Worm (Caenorhabditis elegans) whole organism, mixed stage, embryonic: Measurements from ENCODE around the gene T07E3.3.

ENCODE experiments used
- bed-3 ChIP-seq: fragments of 200-800 bp; sonication (Bioruptor generic); optimal IDR thresholded peaks from 3 replicates; lab custom pipeline; 2018; ENCODE audit warnings: mild to moderate bottlenecking, missing genetic modification characterization, moderate library complexity, missing compliant biosample characterization
- blmp-1 ChIP-seq: fragments of 150-350 bp; optimal IDR thresholded peaks from 2 replicates; lab custom pipeline; 2014; ENCODE audit warnings: missing biosample characterization, missing genetic modification characterization
- ceh-39 ChIP-seq: fragments of 150-350 bp; optimal IDR thresholded peaks from 2 replicates; lab custom pipeline; 2014; ENCODE audit warnings: missing biosample characterization, missing genetic modification characterization
- ceh-43 ChIP-seq: fragments of 200-800 bp; sonication (Bioruptor generic); optimal IDR thresholded peaks from 2 replicates; lab custom pipeline; 2018; ENCODE audit warnings: mild to moderate bottlenecking, missing genetic modification characterization, moderate library complexity, missing compliant biosample characterization
- ceh-83 ChIP-seq: fragments of 200-800 bp; sonication (Bioruptor generic); optimal IDR thresholded peaks from 2 replicates; lab custom pipeline; 2018; ENCODE audit warnings: mild to moderate bottlenecking, missing genetic modification characterization, missing compliant biosample characterization
- ces-1 ChIP-seq: fragments of 150-350 bp; optimal IDR thresholded peaks from 2 replicates; lab custom pipeline; 2014; ENCODE audit warnings: missing biosample characterization, missing genetic modification reagents, missing genetic modification characterization
- cnd-1 ChIP-seq: fragments of 200-800 bp; sonication (Bioruptor generic); optimal IDR thresholded peaks from 2 replicates; lab custom pipeline; 2018; ENCODE audit warnings: mild to moderate bottlenecking, missing genetic modification characterization, missing compliant biosample characterization
- drap-1 ChIP-seq: fragments of 200-800 bp; sonication (Bioruptor generic); optimal IDR thresholded peaks from 3 replicates; lab custom pipeline; 2018; ENCODE audit warnings: mild to moderate bottlenecking, missing genetic modification characterization, missing compliant biosample characterization
- elt-3 ChIP-seq: fragments of 150-350 bp; optimal IDR thresholded peaks from 2 replicates; lab custom pipeline; 2014; ENCODE audit warnings: missing biosample characterization, missing genetic modification characterization
- ham-2 ChIP-seq: fragments of 200-800 bp; sonication (Bioruptor generic); optimal IDR thresholded peaks from 2 replicates; lab custom pipeline; 2018; ENCODE audit warnings: mild to moderate bottlenecking, missing genetic modification characterization, missing compliant biosample characterization
- hlh-1 ChIP-seq: fragments of 150-350 bp; optimal IDR thresholded peaks from 2 replicates; lab custom pipeline; 2014; ENCODE audit warnings: missing biosample characterization, missing genetic modification reagents, missing genetic modification characterization
- lin-13 ChIP-seq: fragments of 150-350 bp; optimal IDR thresholded peaks from 2 replicates; lab custom pipeline; 2014; ENCODE audit warnings: missing biosample characterization, missing genetic modification characterization
- lsy-2 ChIP-seq: fragments of 150-350 bp; optimal IDR thresholded peaks from 2 replicates; lab custom pipeline; 2014; ENCODE audit warnings: missing biosample characterization, missing genetic modification characterization
- mep-1 ChIP-seq: fragments of 150-350 bp; optimal IDR thresholded peaks from 2 replicates; lab custom pipeline; 2017; ENCODE audit warnings: missing biosample characterization, missing genetic modification reagents, missing genetic modification characterization, inconsistent platforms
- mls-2 ChIP-seq: sonication (generic microtip); optimal IDR thresholded peaks from 2 replicates; lab custom pipeline; 2016; ENCODE audit warnings: mild to moderate bottlenecking, missing genetic modification characterization, moderate library complexity, missing compliant biosample characterization
- nhr-12 ChIP-seq: fragments of 150-350 bp; optimal IDR thresholded peaks from 2 replicates; lab custom pipeline; 2014; ENCODE audit warnings: missing biosample characterization, missing genetic modification characterization
- nhr-2 ChIP-seq: fragments of 150-350 bp; optimal IDR thresholded peaks from 2 replicates; lab custom pipeline; 2014; ENCODE audit warnings: missing biosample characterization, missing genetic modification characterization
- nhr-237 ChIP-seq: fragments of 150-350 bp; optimal IDR thresholded peaks from 2 replicates; lab custom pipeline; 2014; ENCODE audit warnings: missing biosample characterization, missing genetic modification characterization
- nhr-28 ChIP-seq: fragments of 150-350 bp; optimal IDR thresholded peaks from 2 replicates; lab custom pipeline; 2014; ENCODE audit warnings: missing biosample characterization, missing genetic modification characterization
- nhr-76 ChIP-seq: sonication (generic microtip); optimal IDR thresholded peaks from 2 replicates; lab custom pipeline; 2017; ENCODE audit warnings: missing biosample characterization, missing genetic modification characterization
- pha-4 ChIP-seq: fragments of 150-350 bp; optimal IDR thresholded peaks from 2 replicates; lab custom pipeline; 2018; ENCODE audit warnings: missing biosample characterization, missing genetic modification reagents, missing genetic modification characterization
- sem-2 ChIP-seq: fragments of 200-800 bp; sonication (Bioruptor generic); optimal IDR thresholded peaks from 2 replicates; lab custom pipeline; 2018; ENCODE audit warnings: mild to moderate bottlenecking, missing genetic modification characterization, missing compliant biosample characterization
- snpc-4 ChIP-seq: fragments of 150-350 bp; optimal IDR thresholded peaks from 2 replicates; lab custom pipeline; 2014; ENCODE audit warnings: missing biosample characterization, missing genetic modification characterization
- sptf-1 ChIP-seq: sonication (generic microtip); optimal IDR thresholded peaks from 2 replicates; lab custom pipeline; 2017; ENCODE audit warnings: mild to moderate bottlenecking, missing genetic modification characterization, moderate library complexity, missing compliant biosample characterization
- tbx-8 ChIP-seq: fragments of 200-800 bp; sonication (Bioruptor generic); optimal IDR thresholded peaks from 2 replicates; lab custom pipeline; 2018; ENCODE audit warnings: mild to moderate bottlenecking, missing genetic modification characterization, moderate library complexity, missing compliant biosample characterization
- unc-120 ChIP-seq: sonication (generic microtip); optimal IDR thresholded peaks from 2 replicates; lab custom pipeline; 2017; ENCODE audit warnings: missing genetic modification characterization, missing compliant biosample characterization; ENCODE audit not compliant: poor library complexity, severe bottlenecking
- unc-39 ChIP-seq: fragments of 150-350 bp; optimal IDR thresholded peaks from 2 replicates; lab custom pipeline; 2014; ENCODE audit warnings: missing biosample characterization, missing genetic modification characterization
- zip-8 ChIP-seq: fragments of 150-350 bp; optimal IDR thresholded peaks from 2 replicates; lab custom pipeline; 2014; ENCODE audit warnings: missing biosample characterization, missing genetic modification characterization
- ztf-11 ChIP-seq: fragments of 150-350 bp; optimal IDR thresholded peaks from 2 replicates; lab custom pipeline; 2014; ENCODE audit warnings: missing biosample characterization, missing genetic modification characterization

T07E3.3 gene

ce11 chrIII:6903056-6903977 is at the start of gene T07E3.3, which contains the start of gene brc-2:
TSS of gene T07E3.3 (plus strand) at chrIII:6903877.
TSS of gene brc-2 (minus strand) at chrIII:6903106.
- TF ChIP-seq unc-39 (tag; lab: Kevin White, UChicago) (no peak), ces-1 (GFP tag; lab: Kevin White, UChicago) (peak; percentile 86), ceh-43 (GFP tag; lab: Kevin White, UChicago) (peak; percentile 41)

ce11 chrIII:6856709-6857108 is 47.0 kb upstream of the T07E3.3 start, which contains the start of gene zak-1:
TSS of gene zak-1 (minus strand) at chrIII:6856809.
- no peak for TF ChIP-seq mls-2

- no peak for TF ChIP-seq bed-3
- TF ChIP-seq nhr-237 = no peak
- TF ChIP-seq nhr-2 (tag; lab: Kevin White, UChicago) = no peak
These were observed 46.3 kb upstream of the T07E3.3 start for ce11 chrIII:6857390-6857848.

ce11 chrIII:6859482-6859881 is 44.2 kb upstream of the T07E3.3 start, which contains the start of gene clec-158:
TSS of gene clec-158 (minus strand) at chrIII:6859582.
- no peak for TF ChIP-seq bed-3
- TF ChIP-seq mep-1 (tag; lab: Kevin White, UChicago) = no peak
- no peak for TF ChIP-seq ceh-43 (GFP tag; lab: Kevin White, UChicago)
- no peak for TF ChIP-seq elt-3 (tag; lab: Kevin White, UChicago)
- TF ChIP-seq nhr-2 (tag; lab: Kevin White, UChicago) = no peak
- TF ChIP-seq ceh-83 (GFP tag; lab: Kevin White, UChicago) = no peak
- no peak for TF ChIP-seq tbx-8 (GFP tag; lab: Kevin White, UChicago)
- no peak for TF ChIP-seq snpc-4
- TF ChIP-seq ceh-39 (tag; lab: Kevin White, UChicago) = no peak
- TF ChIP-seq ham-2 (GFP tag; lab: Kevin White, UChicago) = no peak

ce11 chrIII:6863901-6864300 is 39.8 kb upstream of the T07E3.3 start, which contains the start of gene sma-3:
TSS of gene sma-3 (minus strand) at chrIII:6863968.
- TF ChIP-seq pha-4 (tag; lab: Kevin White, UChicago) (no peak), blmp-1 (tag; lab: Kevin White, UChicago) (peak; percentile 47)
- TF ChIP-seq, all 35 proteins: peak for 1

- TF ChIP-seq lin-13 (peak; percentile 11), ham-2 (GFP tag; lab: Kevin White, UChicago) (no peak), ztf-11 (tag; lab: Kevin White, UChicago) (no peak), nhr-76 (tag; lab: Kevin White, UChicago) (no peak), ceh-43 (GFP tag; lab: Kevin White, UChicago) (no peak), ces-1 (GFP tag; lab: Kevin White, UChicago) (no peak), drap-1 (GFP tag; lab: Kevin White, UChicago) (no peak), cnd-1 (tag; lab: Kevin White, UChicago) (no peak), tbx-8 (GFP tag; lab: Kevin White, UChicago) (no peak), sem-2 (no peak), hlh-1 (tag; lab: Kevin White, UChicago) (no peak), zip-8 (no peak), nhr-12 (tag; lab: Kevin White, UChicago) (no peak), pha-4 (tag; lab: Kevin White, UChicago) (no peak), nhr-28 (no peak), sptf-1 (no peak), unc-120 (tag; lab: Kevin White, UChicago) (peak; percentile 85), mep-1 (tag; lab: Kevin White, UChicago) (peak; percentile 58), lsy-2 (tag; lab: Kevin White, UChicago) (peak; percentile 48)
- TF ChIP-seq, all 35 proteins: peak for 4
These were observed 34.4 kb upstream of the T07E3.3 start, which contains the start of the genes cra-1 and kbp-1 for ce11 chrIII:6869268-6869667. TSS of gene cra-1 (minus strand) at chrIII:6869460. TSS of gene kbp-1 (plus strand) at chrIII:6869633.
